Fruit fly (Drosophila melanogaster): ENCODE results near the gene RpL40.

Gene RpL40

dm6 chr2L:4227546-4227945, at the start of gene RpL40:
Gene RpL40 (plus strand): TSS chr2L:4227699.
- TF ChIP-seq CG12659 (GFP tag; optimal IDR thresholded peaks at IDR 0.05) (peak; percentile 22), CG11247 (GFP tag; IDR thresholded peaks at IDR 0.05) (peak; percentile 26; the same call in 1 of the 2 replicates), HHEX (GFP tag; optimal IDR thresholded peaks at IDR 0.05) (peak; percentile 24), lbe (GFP tag; optimal IDR thresholded peaks at IDR 0.05) (peak; percentile 11), Dref (GFP tag; IDR thresholded peaks at IDR 0.05) (peak; percentile 41; the same call in 1 of the 2 replicates), E2f2 (GFP tag; IDR thresholded peaks at IDR 0.05) (peak; percentile 41), YL-1 (GFP tag; optimal IDR thresholded peaks at IDR 0.05) (peak; percentile 93), Jarid2 (GFP tag; optimal IDR thresholded peaks at IDR 0.05) (peak; percentile 6), CG42726 (GFP tag; IDR thresholded peaks at IDR 0.05; ENCODE audit: partially characterized antibody) (0 out of 2 replicates have a peak, but pooled peaks have one; percentile 34), trem (tag; optimal IDR thresholded peaks at IDR 0.05) (peak; percentile 16), CG34422 (GFP tag; IDR thresholded peaks at IDR 0.05) (peak; percentile 71; the same call in 1 of the 3 replicates), Oaz (GFP tag; IDR thresholded peaks at IDR 0.05) (no peak), unpg (GFP tag; optimal IDR thresholded peaks at IDR 0.05) (peak; percentile 13), gfzf (GFP tag; optimal IDR thresholded peaks at IDR 0.05) (peak; percentile 71), pzg (GFP tag; optimal IDR thresholded peaks at IDR 0.05) (peak; percentile 31), CG6272 (GFP tag; IDR thresholded peaks at IDR 0.05) (no peak), CG7745 (tag; optimal IDR thresholded peaks at IDR 0.05) (no peak), Med (GFP tag) (peak; percentile 68), sens (GFP tag) (peak; percentile 65), Dp (GFP tag; optimal IDR thresholded peaks at IDR 0.05) (peak; percentile 18), Hmr (GFP tag; optimal IDR thresholded peaks at IDR 0.05) (peak; percentile 16), CG13894 (tag; optimal IDR thresholded peaks at IDR 0.05) (no peak), stwl (tag; optimal IDR thresholded peaks at IDR 0.05) (peak; percentile 21), Camta (GFP tag; optimal IDR thresholded peaks at IDR 0.05) (no peak), CG3281 (GFP tag; optimal IDR thresholded peaks at IDR 0.05) (peak; percentile 24), Vsx1 (GFP tag; optimal IDR thresholded peaks at IDR 0.05) (no peak), Mes4 (GFP tag; optimal IDR thresholded peaks at IDR 0.05) (no peak), CG2678 (tag; optimal IDR thresholded peaks at IDR 0.05) (peak; percentile 14), MBD-R2 (GFP tag; IDR thresholded peaks at IDR 0.05) (0 out of 2 replicates have a peak, but pooled peaks have one; percentile 8), CG4617 (GFP tag; optimal IDR thresholded peaks at IDR 0.05; ENCODE audit: borderline replicate concordance) (peak; percentile 28), CG1529 (GFP tag; optimal IDR thresholded peaks at IDR 0.05) (no peak), gro (GFP tag; optimal IDR thresholded peaks at IDR 0.05) (peak; percentile 3), Max (GFP tag; optimal IDR thresholded peaks at IDR 0.05) (peak; percentile 59), amos (GFP tag; IDR thresholded peaks at IDR 0.05; ENCODE audit: partially characterized antibody) (no peak), Eip74EF (GFP tag; optimal IDR thresholded peaks at IDR 0.05) (peak in 1 of 2 experiments; percentile 6), Stat92E (GFP tag; optimal IDR thresholded peaks at IDR 0.05) (peak in 1 of 3 experiments; percentile 63), gsb-n (tag; optimal IDR thresholded peaks at IDR 0.05) (no peak), Bteb2 (GFP tag; optimal IDR thresholded peaks at IDR 0.05) (no peak), nom (GFP tag; optimal IDR thresholded peaks at IDR 0.05) (peak; percentile 32), CG34224 (GFP tag; IDR thresholded peaks at IDR 0.05; ENCODE audit: partially characterized antibody) (0 out of 3 replicates have a peak, but pooled peaks have one; percentile 20), ro (GFP tag; IDR thresholded peaks at IDR 0.05) (no peak), CG14441 (GFP tag; IDR thresholded peaks at IDR 0.05) (no peak), vvl (GFP tag; IDR thresholded peaks at IDR 0.05) (peak; percentile 37; the same call in 1 of the 2 replicates), CG9797 (GFP tag; optimal IDR thresholded peaks at IDR 0.05) (peak; percentile 63), CG1603 (tag; optimal IDR thresholded peaks at IDR 0.05) (peak; percentile 20), PHDP (tag; optimal IDR thresholded peaks at IDR 0.05) (peak; percentile 26), CG10431 (GFP tag; optimal IDR thresholded peaks at IDR 0.05) (peak; percentile 32), CG9932 (GFP tag; IDR thresholded peaks at IDR 0.05) (no peak), nau (GFP tag; optimal IDR thresholded peaks at IDR 0.05) (peak; percentile 37)

Measured in whole organism, embryonic.